Fruit fly (Drosophila melanogaster) whole organism, prepupa: ENCODE data around the gene CG13454.

Source experiments
- Blimp-1 ChIP-seq: fragments of 200-800 bp; sonication (Bioruptor generic); optimal IDR thresholded peaks from 3 replicates; lab custom pipeline; 2017; ENCODE audit warnings: missing biosample characterization, missing genetic modification characterization, mild to moderate bottlenecking, moderate library complexity, missing genetic modification reagents
- CG11294 ChIP-seq: fragments of 200-800 bp; sonication (Bioruptor generic); IDR thresholded peaks from 2 replicates; pipeline ENCODE4 v1.3.6; 2022; ENCODE audit warnings: missing biosample characterization, missing genetic modification characterization
- CG11762 ChIP-seq: fragments of 200-800 bp; sonication (Bioruptor generic); optimal IDR thresholded peaks from 3 replicates; lab custom pipeline; 2016; ENCODE audit warnings: missing biosample characterization, missing genetic modification characterization; ENCODE audit not compliant: insufficient read depth
- CG11902 ChIP-seq: fragments of 200-800 bp; sonication (Bioruptor generic); optimal IDR thresholded peaks from 3 replicates; lab custom pipeline; 2016; ENCODE audit warnings: missing biosample characterization, missing genetic modification characterization
- CG15336 ChIP-seq: fragments of 200-800 bp; sonication (Bioruptor generic); IDR thresholded peaks from 2 replicates; pipeline ENCODE4 v1.3.6; 2022; ENCODE audit warnings: missing biosample characterization, missing genetic modification characterization
- CG16779 ChIP-seq: fragments of 200-800 bp; sonication (Bioruptor generic); optimal IDR thresholded peaks from 3 replicates; lab custom pipeline; 2017; ENCODE audit warnings: missing biosample characterization, mild to moderate bottlenecking, missing genetic modification characterization
- CG3032 ChIP-seq: fragments of 200-800 bp; optimal IDR thresholded peaks from 2 replicates; lab custom pipeline; 2019; ENCODE audit warnings: missing biosample characterization, mild to moderate bottlenecking, missing genetic modification characterization, moderate library complexity
- CG31627 ChIP-seq: fragments of 200-800 bp; sonication (Bioruptor generic); optimal IDR thresholded peaks from 3 replicates; lab custom pipeline; 2016; ENCODE audit warnings: missing biosample characterization, missing genetic modification characterization
- CG32006 ChIP-seq: fragments of 200-800 bp; sonication (Bioruptor generic); optimal IDR thresholded peaks from 3 replicates; lab custom pipeline; 2017; ENCODE audit warnings: missing biosample characterization, mild to moderate bottlenecking, missing genetic modification characterization
- CG34406 ChIP-seq: fragments of 200-800 bp; sonication (Bioruptor generic); optimal IDR thresholded peaks from 3 replicates; lab custom pipeline; 2016; ENCODE audit warnings: missing biosample characterization, missing genetic modification characterization
- CG3919 ChIP-seq: fragments of 200-800 bp; sonication (Bioruptor generic); optimal IDR thresholded peaks from 3 replicates; lab custom pipeline; 2016; ENCODE audit warnings: missing biosample characterization, missing genetic modification characterization
- CG4318 ChIP-seq: fragments of 200-800 bp; sonication (Bioruptor generic); optimal IDR thresholded peaks from 3 replicates; lab custom pipeline; 2017; ENCODE audit warnings: missing biosample characterization, mild to moderate bottlenecking, missing genetic modification characterization
- CG6163 ChIP-seq: fragments of 200-800 bp; sonication (Bioruptor generic); IDR thresholded peaks from 3 replicates; pipeline ENCODE4 v1.3.6; 2022; ENCODE audit warnings: missing biosample characterization, missing genetic modification characterization
- CG6276 ChIP-seq: fragments of 200-800 bp; sonication (Bioruptor generic); optimal IDR thresholded peaks from 2 replicates; lab custom pipeline; 2017; ENCODE audit warnings: missing biosample characterization, mild to moderate bottlenecking, missing genetic modification characterization
- CG6808 ChIP-seq: fragments of 200-800 bp; sonication (Bioruptor generic); optimal IDR thresholded peaks from 3 replicates; lab custom pipeline; 2017; ENCODE audit warnings: missing biosample characterization, missing genetic modification characterization, mild to moderate bottlenecking, moderate library complexity, missing genetic modification reagents
- CG8319 ChIP-seq: fragments of 200-800 bp; sonication (Bioruptor generic); optimal IDR thresholded peaks from 3 replicates; lab custom pipeline; 2016; ENCODE audit warnings: missing biosample characterization, missing genetic modification characterization
- CG8632 ChIP-seq: fragments of 200-800 bp; sonication (Bioruptor generic); optimal IDR thresholded peaks from 3 replicates; lab custom pipeline; 2016; ENCODE audit warnings: missing biosample characterization, missing genetic modification characterization
- Eip75B ChIP-seq: fragments of 200-800 bp; sonication (Bioruptor generic); optimal IDR thresholded peaks from 3 replicates; lab custom pipeline; 2016; ENCODE audit warnings: missing biosample characterization, missing genetic modification characterization
- Eip78C ChIP-seq: fragments of 200-800 bp; sonication (Bioruptor generic); peaks from one replicate; lab custom pipeline; 2016; ENCODE audit warnings: missing biosample characterization, missing genetic modification characterization
- Eip93F ChIP-seq: fragments of 200-800 bp; sonication (Bioruptor generic); optimal IDR thresholded peaks from 2 replicates; lab custom pipeline; 2016; ENCODE audit warnings: missing biosample characterization, mild to moderate bottlenecking, missing genetic modification characterization
- Ets21C ChIP-seq: fragments of 200-800 bp; sonication (Bioruptor generic); optimal IDR thresholded peaks from 3 replicates; lab custom pipeline; 2016; ENCODE audit warnings: missing biosample characterization, missing genetic modification characterization
- Hr38 ChIP-seq: sonication (Bioruptor generic); optimal IDR thresholded peaks from 2 replicates; lab custom pipeline; 2016; ENCODE audit warnings: missing biosample characterization, missing genetic modification characterization
- Hr39 ChIP-seq: fragments of 200-800 bp; sonication (Bioruptor generic); optimal IDR thresholded peaks from 2 replicates; lab custom pipeline; 2016; ENCODE audit warnings: missing biosample characterization, missing genetic modification characterization
- Hr4 ChIP-seq: fragments of 200-800 bp; sonication (Bioruptor generic); optimal IDR thresholded peaks from 3 replicates; lab custom pipeline; 2016; ENCODE audit warnings: missing biosample characterization, missing genetic modification characterization
- Lpt ChIP-seq: fragments of 200-800 bp; sonication (Bioruptor generic); optimal IDR thresholded peaks from 3 replicates; lab custom pipeline; 2016; ENCODE audit warnings: missing biosample characterization, missing genetic modification characterization
- Met ChIP-seq: fragments of 200-800 bp; sonication (Bioruptor generic); optimal IDR thresholded peaks from 3 replicates; lab custom pipeline; 2016; ENCODE audit warnings: missing biosample characterization, missing genetic modification characterization
- Sox102F ChIP-seq: fragments of 200-800 bp; sonication (Bioruptor generic); optimal IDR thresholded peaks from 2 replicates; lab custom pipeline; 2016; ENCODE audit warnings: missing biosample characterization, mild to moderate bottlenecking, missing genetic modification characterization
- achi ChIP-seq: fragments of 200-800 bp; sonication (Bioruptor generic); optimal IDR thresholded peaks from 3 replicates; lab custom pipeline; 2016; ENCODE audit warnings: missing biosample characterization, missing genetic modification characterization
- acj6 ChIP-seq: fragments of 200-800 bp; sonication (Bioruptor generic); optimal IDR thresholded peaks from 3 replicates; lab custom pipeline; 2016; ENCODE audit warnings: missing biosample characterization, missing genetic modification characterization
- cyc ChIP-seq: fragments of 200-800 bp; sonication (Bioruptor generic); optimal IDR thresholded peaks from 3 replicates; lab custom pipeline; 2016; ENCODE audit warnings: missing biosample characterization, missing genetic modification characterization
- dac ChIP-seq: fragments of 200-800 bp; sonication (Bioruptor generic); optimal IDR thresholded peaks from 2 replicates; lab custom pipeline; 2017; ENCODE audit warnings: missing biosample characterization, mild to moderate bottlenecking, missing genetic modification characterization
- dsx ChIP-seq: fragments of 200-800 bp; optimal IDR thresholded peaks from 3 replicates; lab custom pipeline; 2019; ENCODE audit warnings: missing biosample characterization, mild to moderate bottlenecking, missing genetic modification characterization, moderate library complexity; ENCODE audit not compliant: poor library complexity, severe bottlenecking
- eg ChIP-seq: fragments of 200-800 bp; sonication (Bioruptor generic); IDR thresholded peaks from 3 replicates; pipeline ENCODE4 v1.3.6; 2022; ENCODE audit warnings: missing biosample characterization, missing genetic modification characterization
- esn ChIP-seq: fragments of 200-800 bp; sonication (Bioruptor generic); optimal IDR thresholded peaks from 2 replicates; lab custom pipeline; 2016; ENCODE audit warnings: missing biosample characterization, mild to moderate bottlenecking, missing genetic modification characterization, moderate library complexity
- fd59A ChIP-seq: fragments of 200-800 bp; sonication (Bioruptor generic); optimal IDR thresholded peaks from 2 replicates; lab custom pipeline; 2017; ENCODE audit warnings: missing biosample characterization, mild to moderate bottlenecking, missing genetic modification characterization, missing genetic modification reagents
- fkh ChIP-seq: fragments of 200-800 bp; sonication (Bioruptor generic); optimal IDR thresholded peaks from 3 replicates; lab custom pipeline; 2017; ENCODE audit warnings: missing biosample characterization, mild to moderate bottlenecking, missing genetic modification characterization, moderate library complexity
- net ChIP-seq: fragments of 200-800 bp; sonication (Bioruptor generic); optimal IDR thresholded peaks from 3 replicates; lab custom pipeline; 2016; ENCODE audit warnings: missing biosample characterization, missing genetic modification characterization
- pdm3 ChIP-seq: fragments of 200-800 bp; sonication (Bioruptor generic); optimal IDR thresholded peaks from 3 replicates; lab custom pipeline; 2016; ENCODE audit warnings: missing biosample characterization, missing genetic modification characterization
- salr ChIP-seq, 2 experiments: fragments of 200-800 bp; sonication (Bioruptor generic); optimal IDR thresholded peaks; 3 replicates each; lab custom pipeline; 2016 to 2018; ENCODE audit warnings: missing biosample characterization in 2 of 2, missing genetic modification characterization in 2 of 2, mild to moderate bottlenecking in 1 of 2
- svp ChIP-seq: fragments of 200-800 bp; sonication (Bioruptor generic); peaks from one replicate; lab custom pipeline; 2016; ENCODE audit warnings: missing biosample characterization, missing genetic modification characterization
- topi ChIP-seq: fragments of 200-800 bp; sonication (Bioruptor generic); optimal IDR thresholded peaks from 3 replicates; lab custom pipeline; 2016; ENCODE audit warnings: missing biosample characterization, missing genetic modification characterization
- vri ChIP-seq: fragments of 200-800 bp; sonication (Bioruptor generic); optimal IDR thresholded peaks from 3 replicates; lab custom pipeline; 2016; ENCODE audit warnings: missing biosample characterization, mild to moderate bottlenecking, missing genetic modification characterization

The CG13454 gene

dm6 chr3L:15504687-15505086 lies 12.2 kb downstream of the CG13454 start, which contains the start of gene CG7857:
TSS of gene CG7857 (minus strand) at chr3L:15504894.
- TF ChIP-seq dac (GFP tag; lab: Kevin White, UChicago) (no peak), net (GFP tag; lab: Kevin White, UChicago) (no peak), Sox102F (no peak), Hr39 (GFP tag; lab: Kevin White, UChicago) (no peak), CG11294 (GFP tag; lab: Robert Waterston, UW) (no peak), CG31627 (no peak), fkh (GFP tag; lab: Kevin White, UChicago) (no peak), Ets21C (GFP tag; lab: Kevin White, UChicago) (no peak), Blimp-1 (GFP tag; lab: Kevin White, UChicago) (no peak), cyc (GFP tag; lab: Kevin White, UChicago) (no peak), Hr4 (GFP tag; lab: Kevin White, UChicago) (no peak), salr (GFP tag; optimal IDR thresholded peaks at IDR 0.05; lab: Kevin White, UChicago) (no peak), topi (GFP tag; lab: Kevin White, UChicago) (no peak)

dm6 chr3L:15502256-15502655 lies 14.6 kb downstream of the CG13454 start:
- TF ChIP-seq CG34406 (no peak), vri (peak; percentile 1)

- TF ChIP-seq eg (GFP tag; lab: Robert Waterston, UW) = 0 out of 3 replicates have a peak, but pooled peaks have one; percentile 12
- TF ChIP-seq Hr38 (GFP tag; lab: Kevin White, UChicago) = no peak
- TF ChIP-seq Eip78C (GFP tag; lab: Kevin White, UChicago) = peak; percentile 47
- TF ChIP-seq net (GFP tag; lab: Kevin White, UChicago) = no peak
Measured at dm6 chr3L:15501646-15501972, 15.2 kb downstream of the CG13454 start.

dm6 chr3L:15500813-15501645 lies 15.8 kb downstream of the CG13454 start, which contains the start of gene CG7272:
TSS of gene CG7272 (plus strand) at chr3L:15500938.
- TF ChIP-seq CG11762 (GFP tag; lab: Kevin White, UChicago) (no peak), Eip75B (GFP tag; lab: Kevin White, UChicago) (no peak), acj6 (GFP tag; lab: Kevin White, UChicago) (no peak), CG6276 (no peak), pdm3 (GFP tag; lab: Kevin White, UChicago) (no peak), CG11902 (GFP tag; lab: Kevin White, UChicago) (no peak), net (GFP tag; lab: Kevin White, UChicago) (no peak), topi (GFP tag; lab: Kevin White, UChicago) (peak; percentile 7), dsx (GFP tag; lab: Kevin White, UChicago) (no peak), cyc (GFP tag; lab: Kevin White, UChicago) (no peak), Lpt (GFP tag; lab: Kevin White, UChicago) (peak; percentile 28), CG32006 (GFP tag; lab: Kevin White, UChicago) (peak; percentile 38), fd59A (GFP tag; lab: Kevin White, UChicago) (no peak), Blimp-1 (GFP tag; lab: Kevin White, UChicago) (no peak), Met (GFP tag; lab: Kevin White, UChicago) (no peak), CG31627 (no peak), CG4318 (no peak), CG15336 (GFP tag; lab: Robert Waterston, UW) (peak; percentile 15; the same call in 1 of the 2 replicates), CG6808 (GFP tag; lab: Kevin White, UChicago) (no peak), Eip93F (no peak), dac (GFP tag; lab: Kevin White, UChicago) (no peak), CG16779 (tag; lab: Kevin White, UChicago) (no peak), vri (peak; percentile 26), CG34406 (no peak), Hr4 (GFP tag; lab: Kevin White, UChicago) (peak; percentile 0), CG8632 (GFP tag; lab: Kevin White, UChicago) (no peak), esn (GFP tag; lab: Kevin White, UChicago) (no peak), CG3919 (GFP tag; lab: Kevin White, UChicago) (peak; percentile 51), salr (GFP tag; optimal IDR thresholded peaks at IDR 0.05; lab: Kevin White, UChicago) (no peak), fkh (GFP tag; lab: Kevin White, UChicago) (peak; percentile 85), CG8319 (GFP tag; lab: Kevin White, UChicago) (no peak), CG3032 (tag; lab: Kevin White, UChicago) (no peak), achi (no peak), Ets21C (GFP tag; lab: Kevin White, UChicago) (no peak), eg (GFP tag; lab: Robert Waterston, UW) (no peak; the same call in 1 of the 3 replicates), svp (GFP tag; lab: Kevin White, UChicago) (no peak), CG6163 (GFP tag; lab: Robert Waterston, UW) (peak; percentile 48; the same call in 2 of the 3 replicates)
